Worm (Caenorhabditis elegans) whole organism, young adult: ENCODE data around the gene msp-51.

Source experiments
- F49E8.2 ChIP-seq: sonication (generic microtip); optimal IDR thresholded peaks from 3 replicates; lab custom pipeline; 2017; ENCODE audit warnings: missing genetic modification characterization, mild to moderate bottlenecking, missing compliant biosample characterization, antibody characterized with exemption, moderate library complexity; ENCODE audit not compliant: insufficient read depth
- F52B5.7 ChIP-seq: sonication (generic microtip); optimal IDR thresholded peaks from 2 replicates; lab custom pipeline; 2016; ENCODE audit warnings: mild to moderate bottlenecking, missing genetic modification characterization, missing compliant biosample characterization
- ets-4 ChIP-seq: fragments of 200-800 bp; sonication (Bioruptor generic); optimal IDR thresholded peaks from 2 replicates; lab custom pipeline; 2018; ENCODE audit warnings: mild to moderate bottlenecking, missing genetic modification characterization, missing compliant biosample characterization
- nhr-27 ChIP-seq: fragments of 200-800 bp; sonication (Bioruptor generic); optimal IDR thresholded peaks from 2 replicates; lab custom pipeline; 2018; ENCODE audit warnings: mild to moderate bottlenecking, missing genetic modification characterization, moderate library complexity, missing compliant biosample characterization
- unc-130 ChIP-seq: sonication (generic microtip); optimal IDR thresholded peaks from 2 replicates; lab custom pipeline; 2016; ENCODE audit warnings: missing genetic modification reagents, missing genetic modification characterization, missing compliant biosample characterization
- unc-62 ChIP-seq: fragments of 150-350 bp; optimal IDR thresholded peaks from 2 replicates; lab custom pipeline; 2014; ENCODE audit warnings: missing biosample characterization, missing genetic modification reagents, missing genetic modification characterization

ce11 chrIV:5281457-5281856, 13.7 kb downstream of the msp-51 start:
- TF ChIP-seq F49E8.2 (tag; lab: Kevin White, UChicago): no peak
- no peak for TF ChIP-seq ets-4
- no peak for TF ChIP-seq F52B5.7 (tag; lab: Kevin White, UChicago)
- no peak for TF ChIP-seq nhr-27 (tag; lab: Kevin White, UChicago)
- TF ChIP-seq unc-62 (GFP tag; lab: Kevin White, UChicago): no peak
- TF ChIP-seq unc-130 (GFP tag; lab: Kevin White, UChicago): no peak
